Fruit fly (Drosophila melanogaster) whole organism, embryonic: ENCODE measurements around the gene Dok.
A peak's percentile ranks its signal among the peaks of the same experiment; 100 is the strongest.

Source experiments
- Atf-2 ChIP-seq: fragments of 200-800 bp; sonication (Bioruptor generic); optimal IDR thresholded peaks from 2 replicates; lab custom pipeline; 2016; ENCODE audit warnings: missing biosample characterization, missing genetic modification characterization
- CG10274 ChIP-seq: fragments of 200-800 bp; sonication (Bioruptor generic); optimal IDR thresholded peaks from 3 replicates; lab custom pipeline; 2017; ENCODE audit warnings: missing biosample characterization, mild to moderate bottlenecking, missing genetic modification characterization
- CG10431 ChIP-seq: fragments of 200-800 bp; sonication (Bioruptor generic); optimal IDR thresholded peaks from 3 replicates; lab custom pipeline; 2018; ENCODE audit warnings: missing biosample characterization, mild to moderate bottlenecking, missing genetic modification characterization
- CG11093 ChIP-seq: fragments of 200-800 bp; sonication (Bioruptor generic); IDR thresholded peaks from 3 replicates; pipeline ENCODE4 v1.3.6; 2022; ENCODE audit warnings: missing biosample characterization, missing genetic modification characterization
- CG12659 ChIP-seq: fragments of 200-800 bp; sonication (Bioruptor generic); optimal IDR thresholded peaks from 3 replicates; lab custom pipeline; 2017; ENCODE audit warnings: mild to moderate bottlenecking, missing biosample characterization, missing genetic modification reagents, missing genetic modification characterization
- CG13296 ChIP-seq: fragments of 200-800 bp; sonication (Bioruptor generic); optimal IDR thresholded peaks from 3 replicates; lab custom pipeline; 2018; ENCODE audit warnings: missing biosample characterization, mild to moderate bottlenecking, missing genetic modification characterization
- CG14860 ChIP-seq: fragments of 200-800 bp; sonication (Bioruptor generic); IDR thresholded peaks from 3 replicates; pipeline ENCODE4 v1.3.6; 2022; ENCODE audit warnings: missing biosample characterization, missing genetic modification characterization; ENCODE audit not compliant: partially characterized antibody
- CG15073 ChIP-seq: fragments of 200-800 bp; sonication (Bioruptor generic); optimal IDR thresholded peaks from 2 replicates; lab custom pipeline; 2016; ENCODE audit warnings: missing biosample characterization, missing genetic modification characterization
- CG15269 ChIP-seq: fragments of 200-800 bp; sonication (Bioruptor generic); optimal IDR thresholded peaks from 2 replicates; lab custom pipeline; 2018; ENCODE audit warnings: missing biosample characterization, mild to moderate bottlenecking, missing genetic modification characterization, moderate library complexity
- CG1602 ChIP-seq: fragments of 200-800 bp; sonication (Bioruptor generic); optimal IDR thresholded peaks from 3 replicates; lab custom pipeline; 2016; ENCODE audit warnings: missing biosample characterization, missing genetic modification characterization
- CG17829 ChIP-seq: fragments of 200-800 bp; optimal IDR thresholded peaks from 2 replicates; lab custom pipeline; 2019; ENCODE audit warnings: missing biosample characterization, mild to moderate bottlenecking, missing genetic modification characterization, moderate library complexity
- CG4730 ChIP-seq: fragments of 200-800 bp; sonication (Bioruptor generic); IDR thresholded peaks from 2 replicates; pipeline ENCODE4 v1.3.6; 2022; ENCODE audit warnings: missing biosample characterization, missing genetic modification characterization
- CG5245 ChIP-seq: fragments of 200-800 bp; sonication (Bioruptor generic); optimal IDR thresholded peaks from 3 replicates; lab custom pipeline; 2016; ENCODE audit warnings: missing biosample characterization, missing genetic modification characterization
- CG6175 ChIP-seq: fragments of 200-800 bp; sonication (Bioruptor generic); IDR thresholded peaks from 3 replicates; pipeline ENCODE4 v1.3.6; 2022; ENCODE audit warnings: missing biosample characterization, missing genetic modification characterization
- CG6765 ChIP-seq: fragments of 200-800 bp; sonication (Bioruptor generic); optimal IDR thresholded peaks from 3 replicates; lab custom pipeline; 2017; ENCODE audit warnings: missing biosample characterization, mild to moderate bottlenecking, missing genetic modification characterization
- CG6791 ChIP-seq: fragments of 200-800 bp; sonication (Bioruptor generic); IDR thresholded peaks from 3 replicates; pipeline ENCODE4 v1.3.6; 2022; ENCODE audit warnings: missing biosample characterization, missing genetic modification characterization; ENCODE audit not compliant: partially characterized antibody
- CG7556 ChIP-seq: fragments of 200-800 bp; sonication (Bioruptor generic); optimal IDR thresholded peaks from 2 replicates; lab custom pipeline; 2017; ENCODE audit warnings: missing biosample characterization, mild to moderate bottlenecking, missing genetic modification characterization
- Dad ChIP-seq: fragments of 200-800 bp; sonication (Bioruptor generic); optimal IDR thresholded peaks from 3 replicates; lab custom pipeline; 2016; ENCODE audit warnings: missing biosample characterization, missing genetic modification characterization
- Ets65A ChIP-seq: fragments of 200-800 bp; sonication (Bioruptor generic); peaks from one replicate; lab custom pipeline; 2016; ENCODE audit warnings: missing biosample characterization, missing genetic modification characterization
- Fer3 ChIP-seq: fragments of 200-800 bp; sonication (Bioruptor generic); optimal IDR thresholded peaks from 2 replicates; lab custom pipeline; 2018; ENCODE audit warnings: missing biosample characterization, mild to moderate bottlenecking, missing genetic modification characterization, moderate library complexity
- H2.0 ChIP-seq: fragments of 200-800 bp; sonication (Bioruptor generic); IDR thresholded peaks from 2 replicates; pipeline ENCODE4 v1.3.6; 2022; ENCODE audit warnings: missing biosample characterization, missing genetic modification characterization
- HLH3B ChIP-seq: fragments of 200-800 bp; sonication (Bioruptor generic); IDR thresholded peaks from 2 replicates; pipeline ENCODE4 v1.3.6; 2022; ENCODE audit warnings: missing biosample characterization, missing genetic modification characterization
- HLH54F ChIP-seq: fragments of 200-800 bp; sonication (Bioruptor generic); optimal IDR thresholded peaks from 3 replicates; lab custom pipeline; 2016; ENCODE audit warnings: missing biosample characterization, missing genetic modification characterization
- Mad ChIP-seq: fragments of 200-800 bp; sonication (Bioruptor generic); optimal IDR thresholded peaks from 2 replicates; lab custom pipeline; 2016; ENCODE audit warnings: missing biosample characterization, missing genetic modification characterization
- Med ChIP-seq: fragments of 200-800 bp; sonication (Bioruptor generic); peaks from one replicate; lab custom pipeline; 2016; ENCODE audit warnings: missing biosample characterization, missing genetic modification characterization, mild to moderate bottlenecking, inconsistent platforms, moderate library complexity
- Meics ChIP-seq: fragments of 200-800 bp; sonication (Bioruptor generic); optimal IDR thresholded peaks from 2 replicates; lab custom pipeline; 2017; ENCODE audit warnings: missing biosample characterization, mild to moderate bottlenecking, missing genetic modification characterization
- NC2α ChIP-seq: fragments of 200-800 bp; sonication (Bioruptor generic); optimal IDR thresholded peaks from 2 replicates; lab custom pipeline; 2016; ENCODE audit warnings: missing biosample characterization, missing genetic modification characterization
- Neu2 ChIP-seq: fragments of 200-800 bp; sonication (Bioruptor generic); optimal IDR thresholded peaks from 3 replicates; lab custom pipeline; 2016; ENCODE audit warnings: missing biosample characterization, missing genetic modification characterization, borderline replicate concordance
- Spps ChIP-seq: fragments of 200-800 bp; sonication (Bioruptor generic); optimal IDR thresholded peaks from 2 replicates; lab custom pipeline; 2018; ENCODE audit warnings: missing biosample characterization, mild to moderate bottlenecking, missing genetic modification characterization
- Trl ChIP-seq, 3 experiments: fragments of >200 bp in 2 of 3; fragments of 200-800 bp in 1 of 3; sonication (Bioruptor generic) in 1 of 3; optimal IDR thresholded peaks; 2 replicates in 1 of 3; 3 replicates in 2 of 3; lab custom pipeline; 2016 to 2017; ENCODE audit warnings: missing biosample characterization in 1 of 3, missing genetic modification characterization in 1 of 3
- cg ChIP-seq: fragments of 200-800 bp; sonication (Bioruptor generic); optimal IDR thresholded peaks from 3 replicates; lab custom pipeline; 2019; ENCODE audit warnings: missing biosample characterization, mild to moderate bottlenecking, missing genetic modification characterization, moderate library complexity
- chif ChIP-seq, 2 experiments: fragments of 200-800 bp; sonication (Bioruptor generic); optimal IDR thresholded peaks; 3 replicates each; lab custom pipeline; 2016; ENCODE audit warnings: missing biosample characterization in 2 of 2, missing genetic modification characterization in 2 of 2
- dm ChIP-seq: fragments of 200-800 bp; sonication (Bioruptor generic); optimal IDR thresholded peaks from 3 replicates; lab custom pipeline; 2016; ENCODE audit warnings: missing biosample characterization, missing genetic modification characterization
- fd102C ChIP-seq: fragments of 200-800 bp; sonication (Bioruptor generic); optimal IDR thresholded peaks from 2 replicates; lab custom pipeline; 2018; ENCODE audit warnings: missing biosample characterization, mild to moderate bottlenecking, missing genetic modification characterization, moderate library complexity
- fru ChIP-seq: fragments of >200 bp; optimal IDR thresholded peaks from 2 replicates; lab custom pipeline; 2017
- gt ChIP-seq: fragments of 200-800 bp; sonication (Bioruptor generic); IDR thresholded peaks from 2 replicates; pipeline ENCODE4 v1.3.6; 2022; ENCODE audit warnings: missing biosample characterization, missing genetic modification characterization
- inv ChIP-seq: fragments of 200-800 bp; sonication (Bioruptor generic); IDR thresholded peaks from 2 replicates; pipeline ENCODE4 v1.3.6; 2022; ENCODE audit warnings: missing biosample characterization, missing genetic modification characterization; ENCODE audit not compliant: partially characterized antibody
- kni ChIP-seq: fragments of 200-800 bp; sonication (Bioruptor generic); optimal IDR thresholded peaks from 3 replicates; lab custom pipeline; 2017; ENCODE audit warnings: mild to moderate bottlenecking, missing biosample characterization, missing genetic modification reagents, missing genetic modification characterization
- mirr ChIP-seq: fragments of 200-800 bp; sonication (Bioruptor generic); optimal IDR thresholded peaks from 3 replicates; lab custom pipeline; 2018; ENCODE audit warnings: missing biosample characterization, mild to moderate bottlenecking, missing genetic modification characterization
- pita ChIP-seq: fragments of 200-800 bp; sonication (Bioruptor generic); optimal IDR thresholded peaks from 2 replicates; lab custom pipeline; 2017; ENCODE audit warnings: missing biosample characterization, mild to moderate bottlenecking, missing genetic modification characterization
- pros ChIP-seq: fragments of 200-800 bp; sonication (Bioruptor generic); optimal IDR thresholded peaks from 3 replicates; lab custom pipeline; 2019; ENCODE audit warnings: missing biosample characterization, mild to moderate bottlenecking, missing genetic modification characterization, moderate library complexity
- row ChIP-seq: fragments of 200-800 bp; sonication (Bioruptor generic); IDR thresholded peaks from 3 replicates; pipeline ENCODE4 v1.3.6; 2022; ENCODE audit warnings: missing biosample characterization, missing genetic modification characterization
- sens ChIP-seq: fragments of 200-800 bp; sonication (Bioruptor generic); peaks from one replicate; lab custom pipeline; 2016; ENCODE audit warnings: missing biosample characterization, missing genetic modification characterization
- sim ChIP-seq: fragments of 200-800 bp; sonication (Bioruptor generic); IDR thresholded peaks from 2 replicates; pipeline ENCODE4 v1.3.6; 2022; ENCODE audit warnings: missing biosample characterization, missing genetic modification characterization
- sqz ChIP-seq: fragments of 200-800 bp; sonication (Bioruptor generic); optimal IDR thresholded peaks from 3 replicates; lab custom pipeline; 2018; ENCODE audit warnings: missing biosample characterization, mild to moderate bottlenecking, missing genetic modification characterization
- tgo ChIP-seq: fragments of 200-800 bp; sonication (Bioruptor generic); IDR thresholded peaks from 3 replicates; pipeline ENCODE4 v1.3.6; 2022; ENCODE audit warnings: missing biosample characterization, missing genetic modification characterization
- usp ChIP-seq: fragments of >200 bp; optimal IDR thresholded peaks from 2 replicates; lab custom pipeline; 2017; ENCODE audit warnings: missing biosample characterization, missing genetic modification characterization

Gene Dok

dm6 chrX:7298323-7298722 is 25.7 kb upstream of the Dok start:
- TF ChIP-seq Med (GFP tag; lab: Kevin White, UChicago) (peak; percentile 54), CG15269 (tag; lab: Kevin White, UChicago) (no peak)

- TF ChIP-seq pros (GFP tag; lab: Kevin White, UChicago) (no peak), Dad (GFP tag; lab: Kevin White, UChicago) (no peak), dm (GFP tag; lab: Kevin White, UChicago) (no peak), CG15073 (GFP tag; lab: Kevin White, UChicago) (peak; percentile 1), fd102C (GFP tag; lab: Kevin White, UChicago) (no peak), CG7556 (GFP tag; lab: Kevin White, UChicago) (peak; percentile 53), tgo (GFP tag; lab: Robert Waterston, UW) (peak; percentile 36; the same call in 1 of the 3 replicates), sim (GFP tag; lab: Robert Waterston, UW) (no peak), CG14860 (no peak), H2.0 (GFP tag; lab: Robert Waterston, UW) (peak; percentile 46; the same call in 1 of the 2 replicates), Spps (peak; percentile 13), pita (GFP tag; lab: Kevin White, UChicago) (no peak), mirr (peak; percentile 35), Fer3 (tag; lab: Kevin White, UChicago) (peak; percentile 47), CG11093 (GFP tag; lab: Robert Waterston, UW) (peak; percentile 53; the same call in 2 of the 3 replicates), Trl (optimal IDR thresholded peaks at IDR 0.05; lab: Kevin White, UChicago) (peak; percentile 70 to 93), Trl (GFP tag; optimal IDR thresholded peaks at IDR 0.05; lab: Kevin White, UChicago) (no peak), Meics (peak; percentile 59), sqz (GFP tag; lab: Kevin White, UChicago) (no peak), CG6765 (GFP tag; lab: Kevin White, UChicago) (no peak), usp (GFP tag; lab: Kevin White, UChicago) (no peak), CG12659 (GFP tag; lab: Kevin White, UChicago) (peak; percentile 37), CG6175 (GFP tag; lab: Robert Waterston, UW) (peak; percentile 99), CG17829 (tag; lab: Kevin White, UChicago) (peak; percentile 26), Ets65A (peak; percentile 12), HLH54F (GFP tag; lab: Kevin White, UChicago) (peak; percentile 34), sens (GFP tag; lab: Kevin White, UChicago) (peak; percentile 88), inv (GFP tag; lab: Robert Waterston, UW) (no peak), CG6791 (GFP tag; lab: Robert Waterston, UW) (no peak), gt (GFP tag; lab: Robert Waterston, UW) (no peak), Neu2 (GFP tag; lab: Kevin White, UChicago) (no peak), CG13296 (GFP tag; lab: Kevin White, UChicago) (peak; percentile 42), row (GFP tag; lab: Robert Waterston, UW) (peak; percentile 62), chif (GFP tag; optimal IDR thresholded peaks at IDR 0.05; lab: Kevin White, UChicago) (peak in 1 of 2 experiments; percentile 30), kni (GFP tag; lab: Kevin White, UChicago) (peak; percentile 91), CG10274 (GFP tag; lab: Kevin White, UChicago) (peak; percentile 12), NC2α (GFP tag; lab: Kevin White, UChicago) (no peak), CG4730 (GFP tag; lab: Robert Waterston, UW) (no peak), CG10431 (GFP tag; lab: Kevin White, UChicago) (peak; percentile 32), HLH3B (no peak; the same call in 1 of the 2 replicates), CG1602 (peak; percentile 26), fru (lab: Kevin White, UChicago) (no peak), cg (GFP tag; lab: Kevin White, UChicago) (peak; percentile 92), CG5245 (GFP tag; lab: Kevin White, UChicago) (peak; percentile 7), Mad (GFP tag; lab: Kevin White, UChicago) (peak; percentile 2), Atf-2 (GFP tag; lab: Kevin White, UChicago) (peak; percentile 16)
Observed at dm6 chrX:7299399-7300355, 24.3 kb upstream of the Dok start.
